Worm (Caenorhabditis elegans) whole organism, L3 larva: ENCODE data around the gene cest-32.

Source experiments
- R02D3.7 ChIP-seq: fragments of 150-350 bp; optimal IDR thresholded peaks from 2 replicates; lab custom pipeline; 2014; ENCODE audit warnings: missing biosample characterization, missing genetic modification characterization
- ZK546.5 ChIP-seq: sonication (generic microtip); optimal IDR thresholded peaks from 2 replicates; lab custom pipeline; 2017; ENCODE audit warnings: missing biosample characterization, missing genetic modification characterization
- aly-2 ChIP-seq: fragments of 150-350 bp; optimal IDR thresholded peaks from 2 replicates; lab custom pipeline; 2014; ENCODE audit warnings: missing biosample characterization, missing genetic modification characterization
- ama-1 ChIP-seq: fragments of 150-350 bp; optimal IDR thresholded peaks from 2 replicates; lab custom pipeline; 2018
- ceh-16 ChIP-seq: sonication (generic microtip); optimal IDR thresholded peaks from 2 replicates; lab custom pipeline; 2017; ENCODE audit warnings: missing biosample characterization, missing genetic modification characterization
- ceh-28 ChIP-seq: fragments of 150-350 bp; optimal IDR thresholded peaks from 2 replicates; lab custom pipeline; 2014; ENCODE audit warnings: missing biosample characterization, missing genetic modification reagents, missing genetic modification characterization
- ceh-82 ChIP-seq: fragments of 150-350 bp; optimal IDR thresholded peaks from 2 replicates; lab custom pipeline; 2014; ENCODE audit warnings: missing biosample characterization, missing genetic modification characterization
- daf-12 ChIP-seq: fragments of 150-350 bp; optimal IDR thresholded peaks from 2 replicates; lab custom pipeline; 2014; ENCODE audit warnings: missing biosample characterization, missing genetic modification reagents, missing genetic modification characterization
- egl-27 ChIP-seq: sonication (generic microtip); optimal IDR thresholded peaks from 4 replicates; lab custom pipeline; 2017; ENCODE audit warnings: missing biosample characterization, missing genetic modification reagents, missing genetic modification characterization
- elt-1 ChIP-seq: fragments of 150-350 bp; optimal IDR thresholded peaks from 2 replicates; lab custom pipeline; 2014; ENCODE audit warnings: missing biosample characterization, missing genetic modification characterization
- elt-2 ChIP-seq: sonication (generic microtip); optimal IDR thresholded peaks from 2 replicates; lab custom pipeline; 2016; ENCODE audit warnings: missing genetic modification reagents, mild to moderate bottlenecking, missing genetic modification characterization, missing compliant biosample characterization
- elt-3 ChIP-seq, 3 experiments: fragments of 150-350 bp in 1 of 3; sonication (generic microtip) in 2 of 3; optimal IDR thresholded peaks; 2 replicates in 2 of 3; 4 replicates in 1 of 3; lab custom pipeline; 2014 to 2017; ENCODE audit warnings: missing biosample characterization in 3 of 3, missing genetic modification characterization in 3 of 3
- eor-1 ChIP-seq, 2 experiments: fragments of 150-350 bp; optimal IDR thresholded peaks; 2 replicates each; lab custom pipeline; 2014 to 2018; ENCODE audit warnings: missing biosample characterization in 2 of 2, missing genetic modification characterization in 2 of 2
- fkh-2 ChIP-seq: fragments of 150-350 bp; optimal IDR thresholded peaks from 2 replicates; lab custom pipeline; 2014; ENCODE audit warnings: missing biosample characterization, missing genetic modification reagents, missing genetic modification characterization
- fos-1 ChIP-seq: fragments of 150-350 bp; optimal IDR thresholded peaks from 2 replicates; lab custom pipeline; 2014; ENCODE audit warnings: missing biosample characterization, missing genetic modification characterization
- hmg-11 ChIP-seq: sonication (generic microtip); optimal IDR thresholded peaks from 2 replicates; lab custom pipeline; 2016; ENCODE audit warnings: missing genetic modification characterization, missing compliant biosample characterization
- jun-1 ChIP-seq: fragments of 150-350 bp; optimal IDR thresholded peaks from 2 replicates; lab custom pipeline; 2014; ENCODE audit warnings: missing biosample characterization, missing genetic modification reagents, missing genetic modification characterization
- lin-15B ChIP-seq: fragments of 150-350 bp; optimal IDR thresholded peaks from 2 replicates; lab custom pipeline; 2014; ENCODE audit warnings: missing biosample characterization, missing genetic modification characterization
- lin-39 ChIP-seq: fragments of 150-350 bp; optimal IDR thresholded peaks from 2 replicates; lab custom pipeline; 2018; ENCODE audit warnings: missing biosample characterization, missing genetic modification reagents, missing genetic modification characterization
- lsy-12 ChIP-seq: sonication (generic microtip); optimal IDR thresholded peaks from 2 replicates; lab custom pipeline; 2016; ENCODE audit warnings: mild to moderate bottlenecking, missing genetic modification characterization, missing compliant biosample characterization
- mdl-1 ChIP-seq: fragments of 150-350 bp; optimal IDR thresholded peaks from 2 replicates; lab custom pipeline; 2014; ENCODE audit warnings: missing biosample characterization, missing genetic modification characterization
- mml-1 ChIP-seq: fragments of 150-350 bp; sonication (generic microtip); optimal IDR thresholded peaks from 3 replicates; lab custom pipeline; 2014; ENCODE audit warnings: missing biosample characterization, missing genetic modification characterization
- nfya-1 ChIP-seq: sonication (generic microtip); optimal IDR thresholded peaks from 2 replicates; lab custom pipeline; 2017; ENCODE audit warnings: missing genetic modification characterization, mild to moderate bottlenecking, missing compliant biosample characterization, antibody characterized with exemption, moderate library complexity; ENCODE audit not compliant: insufficient read depth
- nhr-11 ChIP-seq: fragments of 150-350 bp; optimal IDR thresholded peaks from 2 replicates; lab custom pipeline; 2014; ENCODE audit warnings: missing biosample characterization, missing genetic modification characterization
- nhr-12 ChIP-seq: fragments of 150-350 bp; optimal IDR thresholded peaks from 2 replicates; lab custom pipeline; 2014; ENCODE audit warnings: missing biosample characterization, missing genetic modification characterization
- nhr-23 ChIP-seq: fragments of 150-350 bp; optimal IDR thresholded peaks from 2 replicates; lab custom pipeline; 2014; ENCODE audit warnings: missing biosample characterization, missing genetic modification reagents, missing genetic modification characterization
- nhr-237 ChIP-seq: fragments of 150-350 bp; optimal IDR thresholded peaks from 2 replicates; lab custom pipeline; 2014; ENCODE audit warnings: missing biosample characterization, missing genetic modification characterization
- nhr-25 ChIP-seq: sonication (generic microtip); optimal IDR thresholded peaks from 2 replicates; lab custom pipeline; 2017; ENCODE audit warnings: missing biosample characterization, missing genetic modification characterization
- nhr-28 ChIP-seq: fragments of 150-350 bp; optimal IDR thresholded peaks from 2 replicates; lab custom pipeline; 2014; ENCODE audit warnings: missing biosample characterization, missing genetic modification characterization
- nhr-43 ChIP-seq: sonication (generic microtip); optimal IDR thresholded peaks from 2 replicates; lab custom pipeline; 2016; ENCODE audit warnings: mild to moderate bottlenecking, missing genetic modification characterization, missing compliant biosample characterization; ENCODE audit not compliant: poor library complexity, severe bottlenecking
- nhr-67 ChIP-seq: fragments of 150-350 bp; optimal IDR thresholded peaks from 2 replicates; lab custom pipeline; 2014; ENCODE audit warnings: missing biosample characterization, missing genetic modification characterization
- nhr-76 ChIP-seq: fragments of 150-350 bp; sonication (generic microtip); optimal IDR thresholded peaks from 5 replicates; lab custom pipeline; 2014; ENCODE audit warnings: missing biosample characterization, missing genetic modification characterization
- nhr-77 ChIP-seq: fragments of 150-350 bp; optimal IDR thresholded peaks from 2 replicates; lab custom pipeline; 2014; ENCODE audit warnings: missing biosample characterization, missing genetic modification characterization
- pha-4 ChIP-seq: fragments of 150-350 bp; optimal IDR thresholded peaks from 2 replicates; lab custom pipeline; 2014; ENCODE audit warnings: missing biosample characterization, missing genetic modification reagents, missing genetic modification characterization
- pqm-1 ChIP-seq: fragments of 150-350 bp; optimal IDR thresholded peaks from 2 replicates; lab custom pipeline; 2017; ENCODE audit warnings: missing biosample characterization, missing genetic modification characterization, inconsistent platforms
- sea-2 ChIP-seq: fragments of 150-350 bp; sonication (generic microtip); optimal IDR thresholded peaks from 4 replicates; lab custom pipeline; 2014; ENCODE audit warnings: missing biosample characterization, missing genetic modification reagents, missing genetic modification characterization
- skn-1 ChIP-seq: fragments of 150-350 bp; optimal IDR thresholded peaks from 2 replicates; lab custom pipeline; 2014; ENCODE audit warnings: missing biosample characterization, missing genetic modification characterization
- snpc-4 ChIP-seq: fragments of 150-350 bp; optimal IDR thresholded peaks from 2 replicates; lab custom pipeline; 2014; ENCODE audit warnings: missing biosample characterization, missing genetic modification characterization
- tbx-2 ChIP-seq: sonication (generic microtip); optimal IDR thresholded peaks from 2 replicates; lab custom pipeline; 2016; ENCODE audit warnings: mild to moderate bottlenecking, missing genetic modification characterization, missing compliant biosample characterization
- unc-39 ChIP-seq: sonication (generic microtip); optimal IDR thresholded peaks from 4 replicates; lab custom pipeline; 2017; ENCODE audit warnings: missing biosample characterization, missing genetic modification characterization
- unc-62 ChIP-seq: fragments of 150-350 bp; sonication (generic microtip); optimal IDR thresholded peaks from 4 replicates; lab custom pipeline; 2014; ENCODE audit warnings: missing biosample characterization, missing genetic modification reagents, missing genetic modification characterization
- zag-1 ChIP-seq: fragments of 150-350 bp; optimal IDR thresholded peaks from 2 replicates; lab custom pipeline; 2014; ENCODE audit warnings: missing biosample characterization, missing genetic modification characterization
- ztf-11 ChIP-seq: fragments of 150-350 bp; optimal IDR thresholded peaks from 2 replicates; lab custom pipeline; 2014; ENCODE audit warnings: missing biosample characterization, missing genetic modification characterization
- ztf-4 ChIP-seq: fragments of 150-350 bp; optimal IDR thresholded peaks from 2 replicates; lab custom pipeline; 2014; ENCODE audit warnings: missing biosample characterization, missing genetic modification characterization

The cest-32 gene

DNA sequence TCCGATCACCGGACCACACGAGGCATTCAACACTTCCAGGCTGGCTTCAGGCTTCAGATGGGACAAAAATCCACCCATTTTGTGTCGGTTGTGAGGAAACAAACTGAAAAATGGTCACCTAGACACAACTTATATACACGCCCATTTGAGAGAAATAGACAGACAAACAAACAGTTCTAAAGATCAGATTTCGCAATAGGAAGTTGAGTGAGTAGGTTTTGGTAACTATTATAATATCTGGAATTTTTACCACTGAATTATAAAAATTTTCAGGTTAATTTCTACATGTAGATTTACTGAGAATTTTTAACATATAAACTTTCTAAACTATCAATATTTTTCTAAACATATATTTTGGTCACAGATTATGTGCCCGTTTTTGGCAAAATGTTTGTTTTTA, at the start of gene cest-32:
Gene cest-32, minus strand, starts transcription at position 115 of the 400 bp plus-strand sequence.
- TF ChIP-seq mdl-1 (tag; lab: Kevin White, UChicago) (no peak), pha-4 (tag; lab: Kevin White, UChicago) (peak; percentile 12)

DNA sequence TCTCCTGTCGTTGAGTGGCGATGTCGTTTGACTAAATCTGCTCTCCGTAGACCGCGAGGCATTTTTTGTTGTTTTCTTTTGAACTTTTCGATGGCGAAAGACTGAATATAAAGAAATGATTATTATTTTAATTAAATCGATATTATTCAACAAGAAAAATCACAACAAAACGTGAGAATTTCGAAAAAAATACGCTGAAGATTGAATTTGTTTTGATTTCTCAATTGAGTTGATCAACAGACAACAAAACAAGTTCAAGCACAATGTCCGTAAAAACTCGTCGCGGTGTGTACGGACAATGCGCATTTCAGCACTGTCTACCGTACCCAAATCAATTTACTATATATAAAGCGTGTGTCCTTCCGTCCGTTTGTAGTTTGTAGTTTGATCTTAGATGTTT, 44.3 kb upstream of the cest-32 start, which contains the start of gene B0238.9:
Gene B0238.9, minus strand, starts transcription at position 101 of the 400 bp plus-strand sequence.
- no peak for TF ChIP-seq lin-39
- TF ChIP-seq nhr-67, result no peak
- TF ChIP-seq, all 47 proteins: peak for 0

DNA sequence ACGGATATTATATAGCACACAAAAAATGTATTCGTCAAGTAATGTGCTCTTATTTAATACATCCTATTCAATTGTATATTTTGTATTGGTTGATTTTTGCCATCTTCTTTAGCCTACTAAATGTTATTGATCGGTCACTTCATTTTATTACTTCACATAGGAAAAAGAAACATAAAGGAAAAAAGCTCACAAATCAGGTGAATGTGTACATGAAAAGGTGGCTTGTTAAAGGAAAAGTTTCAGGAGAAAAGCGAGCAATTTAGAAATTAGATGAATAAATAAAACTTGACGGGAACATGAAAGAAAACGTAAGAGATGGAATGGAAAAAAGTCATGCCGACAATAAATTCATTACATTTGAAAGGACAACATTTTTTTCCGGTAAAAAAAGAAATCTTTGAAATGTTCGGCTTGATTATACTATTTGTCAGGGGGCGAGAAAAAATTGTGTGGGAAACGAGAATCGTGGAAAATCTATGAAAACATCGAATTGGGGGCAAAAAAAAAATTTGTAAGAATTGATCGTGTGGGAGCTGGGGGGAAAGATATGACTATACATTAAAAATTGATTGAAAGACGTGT, 41.8 kb upstream of the cest-32 start:
- TF ChIP-seq ZK546.5 (tag; lab: Kevin White, UChicago) (no peak), ama-1 (lab: Kevin White, UChicago) (peak; percentile 23), lin-39 (no peak), mdl-1 (tag; lab: Kevin White, UChicago) (no peak), sea-2 (no peak), nhr-43 (tag; lab: Kevin White, UChicago) (peak; percentile 39), nhr-76 (tag; lab: Kevin White, UChicago) (no peak)
- TF ChIP-seq, all 47 proteins: peak for 2

DNA sequence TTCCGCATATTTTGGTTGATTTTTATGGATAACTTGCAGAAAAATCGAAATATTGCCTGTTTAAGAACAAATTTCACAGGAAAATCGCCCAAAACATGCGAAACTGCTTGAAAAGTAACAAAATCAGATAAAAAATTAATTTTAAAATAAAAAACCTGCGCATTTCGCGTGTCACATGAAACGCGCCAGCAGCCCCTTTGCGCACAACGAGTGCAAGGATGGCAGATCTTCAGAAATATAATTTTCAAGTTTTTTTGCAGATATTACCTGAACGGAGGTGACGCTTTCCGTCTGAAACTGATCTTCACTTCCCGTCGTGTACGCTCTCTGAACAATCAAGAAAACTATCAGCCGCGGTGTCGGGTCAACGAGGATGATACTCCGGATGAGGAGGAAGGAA, 41.3 kb upstream of the cest-32 start:
- TF ChIP-seq R02D3.7 (no peak), elt-2 (tag; lab: Kevin White, UChicago) (peak; percentile 9), snpc-4 (tag; lab: Kevin White, UChicago) (no peak), fos-1 (tag; lab: Kevin White, UChicago) (no peak), nhr-43 (tag; lab: Kevin White, UChicago) (peak; percentile 1), ceh-16 (tag; lab: Kevin White, UChicago) (no peak), mdl-1 (tag; lab: Kevin White, UChicago) (no peak), lin-39 (no peak), jun-1 (tag; lab: Kevin White, UChicago) (no peak), fkh-2 (tag; lab: Kevin White, UChicago) (no peak), aly-2 (no peak), nhr-25 (tag; lab: Kevin White, UChicago) (no peak), eor-1 (tag; optimal IDR thresholded peaks at IDR 0.05; lab: Kevin White, UChicago) (no peak), unc-62 (GFP tag; lab: Kevin White, UChicago) (no peak), elt-3 (tag; optimal IDR thresholded peaks at IDR 0.05; lab: Kevin White, UChicago) (no peak), unc-39 (tag; lab: Kevin White, UChicago) (no peak), nhr-23 (tag; lab: Kevin White, UChicago) (peak; percentile 51), ceh-82 (tag; lab: Kevin White, UChicago) (no peak), nhr-11 (no peak), nfya-1 (peak; percentile 53), sea-2 (no peak), hmg-11 (no peak), tbx-2 (no peak), daf-12 (tag; lab: Kevin White, UChicago) (no peak), nhr-77 (tag; lab: Kevin White, UChicago) (no peak), elt-1 (tag; lab: Kevin White, UChicago) (no peak), skn-1 (no peak), nhr-67 (no peak), pqm-1 (tag; lab: Kevin White, UChicago) (no peak), mml-1 (no peak), lsy-12 (tag; lab: Kevin White, UChicago) (no peak), nhr-237 (no peak), ztf-11 (no peak), egl-27 (tag; lab: Kevin White, UChicago) (no peak), ceh-28 (no peak), zag-1 (tag; lab: Kevin White, UChicago) (no peak), pha-4 (tag; lab: Kevin White, UChicago) (peak; percentile 53), lin-15B (tag; lab: Kevin White, UChicago) (peak; percentile 64), ztf-4 (no peak), ama-1 (lab: Kevin White, UChicago) (no peak), nhr-12 (tag; lab: Kevin White, UChicago) (no peak), nhr-28 (tag; lab: Kevin White, UChicago) (no peak), nhr-76 (tag; lab: Kevin White, UChicago) (no peak), ZK546.5 (tag; lab: Kevin White, UChicago) (no peak)
